Fruit fly (Drosophila melanogaster): ENCODE measurements around the gene kipf.

Gene kipf

dm6 chr3R:7895457-7895856, 18.2 kb upstream of the kipf start (continued):
- TF ChIP-seq HLHmδ (GFP tag; optimal IDR thresholded peaks at IDR 0.05) (no peak), Camta (GFP tag; optimal IDR thresholded peaks at IDR 0.05) (peak; percentile 52), CG11695 (GFP tag; IDR thresholded peaks at IDR 0.05) (peak; percentile 90), zen (tag; optimal IDR thresholded peaks at IDR 0.05) (no peak), CG11093 (GFP tag; IDR thresholded peaks at IDR 0.05) (peak; percentile 50; the same call in 1 of the 3 replicates), jing (GFP tag; optimal IDR thresholded peaks at IDR 0.05) (no peak), CG14710 (tag; optimal IDR thresholded peaks at IDR 0.05) (no peak), CG8924 (tag; optimal IDR thresholded peaks at IDR 0.05) (no peak), CG12236 (GFP tag; optimal IDR thresholded peaks at IDR 0.05) (no peak), Eip74EF (GFP tag; optimal IDR thresholded peaks at IDR 0.05) (peak in 1 of 2 experiments; percentile 65), CG6791 (GFP tag; IDR thresholded peaks at IDR 0.05; ENCODE audit: partially characterized antibody) (no peak), stwl (tag; optimal IDR thresholded peaks at IDR 0.05) (no peak), kni (GFP tag; optimal IDR thresholded peaks at IDR 0.05) (no peak), tin (GFP tag; optimal IDR thresholded peaks at IDR 0.05) (peak; percentile 30), usp (GFP tag; optimal IDR thresholded peaks at IDR 0.05) (no peak), chif (GFP tag; optimal IDR thresholded peaks at IDR 0.05) (peak in 1 of 2 experiments; percentile 24), CG33557 (GFP tag; optimal IDR thresholded peaks at IDR 0.05) (no peak), CrebB (tag; optimal IDR thresholded peaks at IDR 0.05) (peak; percentile 65), Dip3 (GFP tag; optimal IDR thresholded peaks at IDR 0.05) (peak; percentile 51), ash1 (GFP tag; optimal IDR thresholded peaks at IDR 0.05) (no peak), Ptx1 (GFP tag; IDR thresholded peaks at IDR 0.05) (peak; percentile 77), Gsc (GFP tag; IDR thresholded peaks at IDR 0.05) (no peak), ssp (GFP tag; IDR thresholded peaks at IDR 0.05) (0 out of 2 replicates have a peak, but pooled peaks have one; percentile 29), wdn (GFP tag; IDR thresholded peaks at IDR 0.05) (peak; percentile 64; the same call in 1 of the 2 replicates), CG3995 (GFP tag; optimal IDR thresholded peaks at IDR 0.05) (peak; percentile 40), Oaz (GFP tag; IDR thresholded peaks at IDR 0.05) (peak; percentile 62; the same call in 1 of the 2 replicates), CG32767 (GFP tag; IDR thresholded peaks at IDR 0.05) (0 out of 2 replicates have a peak, but pooled peaks have one; percentile 15), wek (GFP tag; optimal IDR thresholded peaks at IDR 0.05) (no peak), E2f1 (GFP tag; IDR thresholded peaks at IDR 0.05) (peak; percentile 67), eyg (GFP tag; optimal IDR thresholded peaks at IDR 0.05) (peak; percentile 13), odd (GFP tag; optimal IDR thresholded peaks at IDR 0.05) (no peak), Doc3 (GFP tag; IDR thresholded peaks at IDR 0.05; ENCODE audit: partially characterized antibody) (no peak), Dek (tag; optimal IDR thresholded peaks at IDR 0.05) (no peak), Sox102F (GFP tag; optimal IDR thresholded peaks at IDR 0.05) (no peak), CG6689 (GFP tag; IDR thresholded peaks at IDR 0.05) (peak; percentile 67), B-H2 (GFP tag; optimal IDR thresholded peaks at IDR 0.05) (no peak), cwo (GFP tag; optimal IDR thresholded peaks at IDR 0.05) (peak; percentile 77), E2f2 (GFP tag; IDR thresholded peaks at IDR 0.05) (peak; percentile 52; the same call in 1 of the 2 replicates), schlank (tag; optimal IDR thresholded peaks at IDR 0.05) (peak; percentile 30), Hey (tag; optimal IDR thresholded peaks at IDR 0.05) (no peak), Nf-YA (GFP tag; IDR thresholded peaks at IDR 0.05) (peak; percentile 75), CG6765 (GFP tag; optimal IDR thresholded peaks at IDR 0.05) (peak; percentile 3), CG12744 (GFP tag; optimal IDR thresholded peaks at IDR 0.05) (peak; percentile 63), CG4282 (GFP tag; optimal IDR thresholded peaks at IDR 0.05) (no peak), CG1832 (GFP tag; optimal IDR thresholded peaks at IDR 0.05) (no peak), tgo (GFP tag; IDR thresholded peaks at IDR 0.05) (peak; percentile 82), Bgb (GFP tag; IDR thresholded peaks at IDR 0.05; ENCODE audit: partially characterized antibody) (no peak), CG1233 (GFP tag; optimal IDR thresholded peaks at IDR 0.05) (peak; percentile 55), Dip2 (GFP tag; IDR thresholded peaks at IDR 0.05) (no peak; the same call in 1 of the 2 replicates), CG15073 (GFP tag; optimal IDR thresholded peaks at IDR 0.05) (no peak), Dbx (GFP tag; IDR thresholded peaks at IDR 0.05) (peak; percentile 81)
